Fruit fly (Drosophila melanogaster): Measurements from ENCODE around the gene CG9915.
A peak's percentile ranks its signal among the peaks of the same experiment; 100 is the strongest.

The CG9915 gene

DNA sequence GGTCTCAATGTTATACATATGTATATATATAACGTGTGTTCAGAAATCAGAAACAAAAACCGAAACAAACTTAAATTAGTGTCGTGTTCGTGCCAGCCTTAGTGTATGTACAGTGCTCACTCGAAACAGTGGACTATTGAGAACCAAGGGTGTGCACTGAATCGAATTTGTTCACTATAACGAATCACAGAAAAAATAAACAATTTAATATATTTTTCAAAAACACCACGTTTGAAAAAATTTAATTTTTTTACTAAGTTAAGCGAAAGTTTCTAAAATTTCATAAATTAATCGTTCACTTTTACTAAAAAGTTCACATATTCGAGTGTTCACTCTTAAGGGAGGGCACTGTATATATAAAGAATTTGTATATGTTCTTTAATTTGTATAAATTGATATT is 27.8 kb downstream of the CG9915 start (continued):
- no peak for TF ChIP-seq Chrac-16 (GFP tag; optimal IDR thresholded peaks at IDR 0.05)
- TF ChIP-seq CG32532 (GFP tag; IDR thresholded peaks at IDR 0.05) = peak; percentile 19; the same call in 1 of the 2 replicates
- TF ChIP-seq phol (tag; optimal IDR thresholded peaks at IDR 0.05) = peak; percentile 25
- TF ChIP-seq bsh (GFP tag; optimal IDR thresholded peaks at IDR 0.05) = peak in 1 of 2 experiments; percentile 38
- TF ChIP-seq CG9932 (GFP tag; IDR thresholded peaks at IDR 0.05) = peak; percentile 24; the same call in 1 of the 2 replicates
- peak; percentile 12 for TF ChIP-seq Asciz (GFP tag; optimal IDR thresholded peaks at IDR 0.05)
- no peak for TF ChIP-seq amos (GFP tag; IDR thresholded peaks at IDR 0.05; ENCODE audit: partially characterized antibody)
- TF ChIP-seq slbo (GFP tag; IDR thresholded peaks at IDR 0.05) = peak; percentile 55
- TF ChIP-seq pros (GFP tag; optimal IDR thresholded peaks at IDR 0.05) = no peak
- TF ChIP-seq ind (GFP tag; optimal IDR thresholded peaks at IDR 0.05) = peak; percentile 2
- TF ChIP-seq stwl (tag; optimal IDR thresholded peaks at IDR 0.05) = no peak
- TF ChIP-seq Atf6 (GFP tag; IDR thresholded peaks at IDR 0.05) = 0 out of 2 replicates have a peak, but pooled peaks have one; percentile 37
- peak; percentile 4 for TF ChIP-seq caup (GFP tag; optimal IDR thresholded peaks at IDR 0.05; ENCODE audit: severe bottlenecking)
- TF ChIP-seq Dbx (GFP tag; IDR thresholded peaks at IDR 0.05) = no peak
- TF ChIP-seq danr (GFP tag; IDR thresholded peaks at IDR 0.05) = no peak
- no peak for TF ChIP-seq zfh1 (GFP tag; IDR thresholded peaks at IDR 0.05)
- TF ChIP-seq CG18262 (tag; optimal IDR thresholded peaks at IDR 0.05) = peak; percentile 36
- peak; percentile 16 for TF ChIP-seq Hsf (GFP tag; optimal IDR thresholded peaks at IDR 0.05)
- peak; percentile 28 for TF ChIP-seq CG30403 (GFP tag; optimal IDR thresholded peaks at IDR 0.05)
- TF ChIP-seq lab (GFP tag; optimal IDR thresholded peaks at IDR 0.05) = peak; percentile 48
- TF ChIP-seq gfzf (GFP tag; optimal IDR thresholded peaks at IDR 0.05) = no peak
- peak; percentile 58 for TF ChIP-seq CG2678 (tag; optimal IDR thresholded peaks at IDR 0.05)
- TF ChIP-seq az2 (GFP tag; optimal IDR thresholded peaks at IDR 0.05) = peak; percentile 10
- peak; percentile 3 for TF ChIP-seq Ets65A (GFP tag)
- TF ChIP-seq dmrt11E (tag; optimal IDR thresholded peaks at IDR 0.05) = peak; percentile 8
- no peak for TF ChIP-seq HHEX (GFP tag; optimal IDR thresholded peaks at IDR 0.05)
- peak; percentile 21 for TF ChIP-seq CG10979 (tag; optimal IDR thresholded peaks at IDR 0.05)
- TF ChIP-seq CG34376 (GFP tag; optimal IDR thresholded peaks at IDR 0.05) = no peak
- peak in 1 of 2 experiments; percentile 35 for TF ChIP-seq Hr51 (GFP tag; optimal IDR thresholded peaks at IDR 0.05)
- peak; percentile 34 for TF ChIP-seq CG7556 (GFP tag; optimal IDR thresholded peaks at IDR 0.05)

DNA sequence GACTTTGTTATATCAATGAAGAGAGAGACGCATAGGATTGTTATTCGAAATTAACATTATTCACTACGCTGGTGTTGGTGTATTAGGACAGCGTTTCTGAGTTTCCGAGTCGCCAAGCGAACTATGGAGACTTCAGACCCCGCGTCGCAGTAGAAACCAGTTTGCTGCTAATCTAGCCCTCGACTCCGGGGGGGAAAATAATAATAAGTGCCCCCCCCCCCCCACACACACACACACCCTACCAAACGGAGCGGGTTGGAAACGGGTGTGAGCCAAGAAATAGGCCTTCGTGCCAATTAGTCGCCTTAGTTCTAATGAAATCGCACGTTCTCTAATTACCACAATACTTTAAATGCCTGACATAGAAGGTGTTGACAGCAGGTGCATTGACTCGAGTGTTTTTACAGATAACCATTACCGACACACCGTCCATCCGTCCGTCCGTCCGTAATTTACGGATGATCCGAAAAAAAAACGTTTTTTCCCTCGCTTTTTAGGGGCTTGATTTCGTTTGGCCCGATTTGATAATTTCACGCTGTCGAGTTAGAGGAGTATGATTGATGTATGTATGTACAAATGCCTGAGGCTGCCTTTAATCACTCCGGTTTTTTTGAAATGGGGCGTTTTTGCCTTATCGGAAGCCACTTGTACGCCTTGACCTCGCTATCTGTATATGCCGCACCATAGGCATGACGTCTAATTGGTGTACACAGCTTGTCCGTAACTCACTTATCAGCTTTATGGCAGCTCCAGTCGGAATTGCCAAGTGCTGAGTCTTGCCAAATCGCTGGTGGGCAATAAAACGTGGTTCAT is 31.0 kb downstream of the CG9915 start:
- no peak for TF ChIP-seq CG2116 (GFP tag; optimal IDR thresholded peaks at IDR 0.05)
- no peak for TF ChIP-seq ato (GFP tag; IDR thresholded peaks at IDR 0.05; ENCODE audit: partially characterized antibody)
- TF ChIP-seq ara (GFP tag; IDR thresholded peaks at IDR 0.05) = no peak
- peak; percentile 69 for TF ChIP-seq Med (GFP tag)
- TF ChIP-seq vvl (GFP tag; IDR thresholded peaks at IDR 0.05) = 0 out of 2 replicates have a peak, but pooled peaks have one; percentile 34
- peak; percentile 72 for TF ChIP-seq CG10543 (GFP tag; optimal IDR thresholded peaks at IDR 0.05)
- 0 out of 2 replicates have a peak, but pooled peaks have one; percentile 23 for TF ChIP-seq sob (GFP tag; IDR thresholded peaks at IDR 0.05)
- no peak for TF ChIP-seq Bteb2 (GFP tag; optimal IDR thresholded peaks at IDR 0.05)
- no peak for TF ChIP-seq CG33557 (GFP tag; optimal IDR thresholded peaks at IDR 0.05)
- TF ChIP-seq cwo (GFP tag; optimal IDR thresholded peaks at IDR 0.05) = peak; percentile 43
- peak; percentile 55 for TF ChIP-seq sd (tag; optimal IDR thresholded peaks at IDR 0.05)
- TF ChIP-seq Side (GFP tag; optimal IDR thresholded peaks at IDR 0.05) = no peak
- peak; percentile 24 for TF ChIP-seq oc (tag; optimal IDR thresholded peaks at IDR 0.05)
- TF ChIP-seq Meics (GFP tag; optimal IDR thresholded peaks at IDR 0.05) = peak; percentile 7
- no peak for TF ChIP-seq ab (GFP tag; optimal IDR thresholded peaks at IDR 0.05)
- no peak for TF ChIP-seq gsb (GFP tag; IDR thresholded peaks at IDR 0.05)
- no peak for TF ChIP-seq Nf-YB (GFP tag; optimal IDR thresholded peaks at IDR 0.05)
- peak; percentile 15 for TF ChIP-seq Hmr (GFP tag; optimal IDR thresholded peaks at IDR 0.05)
- no peak for TF ChIP-seq slp2 (GFP tag; optimal IDR thresholded peaks at IDR 0.05)

Data from whole organism, embryonic.